Worm (Caenorhabditis elegans): ENCODE results near the gene rbc-2.
A peak's percentile ranks its signal among the peaks of the same experiment; 100 is the strongest.

rbc-2 gene

DNA sequence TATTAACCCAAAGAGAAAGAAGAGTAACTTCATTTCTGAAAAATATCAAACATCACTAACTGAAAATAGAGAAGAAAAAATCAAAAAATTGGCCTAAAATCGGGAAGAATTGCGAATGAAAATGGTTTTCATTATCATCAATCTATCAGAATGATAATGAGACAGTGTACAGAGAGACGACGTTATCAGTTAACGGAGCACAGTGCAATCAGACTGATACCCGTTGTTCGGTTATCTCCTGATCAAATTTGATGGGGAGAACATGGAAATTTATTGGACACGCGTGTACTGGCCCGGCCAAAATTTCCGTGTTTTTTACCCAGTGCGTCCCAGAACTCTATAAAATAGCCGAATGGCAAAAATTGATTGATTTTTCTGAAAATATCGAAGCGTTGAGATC, 20.6 kb downstream of the rbc-2 start, which contains the start of gene Y54F10AM.8:
Y54F10AM.8 (minus strand) TSS at position 35 of the 400 bp plus-strand sequence.
- no peak for TF ChIP-seq nhr-11 (tag; optimal IDR thresholded peaks at IDR 0.05)
- peak; percentile 48 for TF ChIP-seq skn-1 (tag; optimal IDR thresholded peaks at IDR 0.05)
- peak; percentile 86 for TF ChIP-seq pqm-1 (tag; optimal IDR thresholded peaks at IDR 0.05)
- no peak for TF ChIP-seq nhr-77 (tag; optimal IDR thresholded peaks at IDR 0.05)
- TF ChIP-seq elt-2 (tag; optimal IDR thresholded peaks at IDR 0.05): peak; percentile 98
- TF ChIP-seq pha-4 (tag; optimal IDR thresholded peaks at IDR 0.05): peak; percentile 33
- TF ChIP-seq jun-1 (tag; optimal IDR thresholded peaks at IDR 0.05): peak; percentile 49
- no peak for TF ChIP-seq fkh-10 (GFP tag; optimal IDR thresholded peaks at IDR 0.05)

- TF ChIP-seq eor-1 (tag; optimal IDR thresholded peaks at IDR 0.05): no peak
- TF ChIP-seq sea-2 (GFP tag; optimal IDR thresholded peaks at IDR 0.05): no peak
- peak; percentile 62 for TF ChIP-seq nfya-1 (tag; optimal IDR thresholded peaks at IDR 0.05; ENCODE audit: insufficient read depth)
- TF ChIP-seq nhr-25 (tag; optimal IDR thresholded peaks at IDR 0.05): no peak
Measured at ce11 chrIII:2506463-2506862, 22.0 kb downstream of the rbc-2 start.

DNA sequence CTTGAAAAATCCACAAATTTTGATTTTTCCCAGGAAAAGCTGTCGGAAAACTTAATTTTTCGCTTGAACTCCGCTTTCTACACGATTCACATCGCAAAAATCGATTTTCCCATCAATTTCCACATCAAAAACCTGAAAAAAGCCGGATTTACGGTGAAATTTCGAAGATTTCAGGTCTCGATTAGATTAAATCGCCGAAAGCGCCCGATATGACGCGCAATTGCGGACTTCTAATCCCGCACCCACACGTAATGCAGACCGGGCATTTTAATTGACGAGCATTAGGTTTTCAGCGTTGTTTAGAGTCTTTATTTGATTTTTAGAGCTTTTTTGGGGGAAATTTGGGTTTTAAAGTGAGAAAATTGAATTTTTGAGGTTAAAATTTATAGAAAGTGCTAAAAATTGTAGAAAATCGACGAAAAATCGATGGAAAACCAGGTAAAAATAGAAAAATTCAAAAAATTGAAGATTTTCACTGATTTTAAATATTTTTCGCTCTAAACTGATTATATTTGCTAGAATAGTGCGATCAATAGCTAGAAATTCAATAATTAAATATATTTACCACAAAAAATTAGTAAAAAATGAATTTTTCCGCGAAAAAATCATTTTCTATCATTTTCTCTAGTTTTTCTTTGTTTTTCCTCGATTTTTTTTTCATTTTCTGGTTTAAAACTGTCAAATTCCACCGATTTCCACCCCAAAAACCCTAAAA, 41.3 kb downstream of the rbc-2 start, which contains the start of gene Y54F10AL.1:
Y54F10AL.1 (plus strand) TSS at position 665 of the 715 bp plus-strand sequence.
- TF ChIP-seq tbx-2 (tag; optimal IDR thresholded peaks at IDR 0.05) (no peak), lin-15B (tag; optimal IDR thresholded peaks at IDR 0.05) (peak; percentile 39), pqm-1 (tag; optimal IDR thresholded peaks at IDR 0.05) (no peak), R02D3.7 (tag; optimal IDR thresholded peaks at IDR 0.05) (no peak), nfya-1 (tag; optimal IDR thresholded peaks at IDR 0.05; ENCODE audit: insufficient read depth) (peak; percentile 2), eor-1 (tag; optimal IDR thresholded peaks at IDR 0.05) (no peak), egl-27 (tag; optimal IDR thresholded peaks at IDR 0.05) (no peak), nhr-23 (tag; optimal IDR thresholded peaks at IDR 0.05) (peak; percentile 2)

- TF ChIP-seq ceh-28 (tag; optimal IDR thresholded peaks at IDR 0.05): peak; percentile 78
- TF ChIP-seq nfya-1 (tag; optimal IDR thresholded peaks at IDR 0.05; ENCODE audit: insufficient read depth): no peak
Measured at ce11 chrIII:2482754-2483153, 45.7 kb downstream of the rbc-2 start.

DNA sequence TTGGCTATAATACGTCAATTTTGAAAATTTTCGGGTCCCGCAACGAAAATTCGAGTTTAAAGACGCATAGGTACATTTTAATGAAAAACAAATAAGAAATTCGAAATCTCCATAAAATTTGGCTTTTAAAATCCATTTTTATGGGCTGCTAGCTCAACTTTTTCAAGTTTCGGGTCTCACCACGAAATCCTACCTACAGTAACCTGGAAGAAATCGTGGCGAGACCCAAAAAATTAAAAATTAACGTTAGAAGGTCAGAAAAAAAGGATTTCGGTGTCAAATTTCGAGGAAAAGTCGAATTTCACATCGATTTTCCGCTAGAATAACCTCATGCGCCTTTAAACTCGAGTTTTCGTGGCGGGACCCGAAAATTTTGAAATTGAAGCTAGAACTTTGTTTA, 46.3 kb downstream of the rbc-2 start:
- TF ChIP-seq ama-1 (optimal IDR thresholded peaks at IDR 0.05) (no peak), nhr-77 (tag; optimal IDR thresholded peaks at IDR 0.05) (no peak), ztf-11 (tag; optimal IDR thresholded peaks at IDR 0.05) (no peak), jun-1 (tag; optimal IDR thresholded peaks at IDR 0.05) (no peak), nhr-25 (tag; optimal IDR thresholded peaks at IDR 0.05) (no peak), elt-3 (tag; optimal IDR thresholded peaks at IDR 0.05) (no peak), nhr-23 (tag; optimal IDR thresholded peaks at IDR 0.05) (no peak), nhr-67 (tag; optimal IDR thresholded peaks at IDR 0.05) (no peak), nhr-28 (tag; optimal IDR thresholded peaks at IDR 0.05) (no peak), aly-2 (tag; optimal IDR thresholded peaks at IDR 0.05) (no peak), sea-2 (GFP tag; optimal IDR thresholded peaks at IDR 0.05) (no peak), ztf-4 (tag; optimal IDR thresholded peaks at IDR 0.05) (no peak), ceh-16 (tag; optimal IDR thresholded peaks at IDR 0.05) (no peak), snpc-4 (tag; optimal IDR thresholded peaks at IDR 0.05) (no peak)

DNA sequence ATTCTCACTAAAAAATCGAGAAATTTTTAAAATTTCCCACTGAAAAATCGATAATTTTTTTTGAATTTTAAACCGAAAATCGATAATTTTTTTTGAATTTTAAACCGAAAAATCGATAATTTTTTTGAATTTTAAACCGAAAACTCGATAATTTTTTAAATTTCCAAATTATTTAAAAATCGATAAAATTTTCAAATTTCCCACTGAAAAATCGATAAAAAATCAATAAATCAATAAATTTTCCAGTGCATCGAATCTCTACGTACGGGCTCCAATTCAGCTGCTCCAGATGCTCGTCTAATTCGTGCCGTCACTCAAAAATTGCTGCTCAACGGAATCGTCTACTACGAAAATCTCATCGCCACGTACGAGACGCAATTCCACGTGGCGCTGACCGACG, 49.9 kb downstream of the rbc-2 start:
- TF ChIP-seq ZK546.5 (tag; optimal IDR thresholded peaks at IDR 0.05) (no peak), ceh-28 (tag; optimal IDR thresholded peaks at IDR 0.05) (peak; percentile 97)

DNA sequence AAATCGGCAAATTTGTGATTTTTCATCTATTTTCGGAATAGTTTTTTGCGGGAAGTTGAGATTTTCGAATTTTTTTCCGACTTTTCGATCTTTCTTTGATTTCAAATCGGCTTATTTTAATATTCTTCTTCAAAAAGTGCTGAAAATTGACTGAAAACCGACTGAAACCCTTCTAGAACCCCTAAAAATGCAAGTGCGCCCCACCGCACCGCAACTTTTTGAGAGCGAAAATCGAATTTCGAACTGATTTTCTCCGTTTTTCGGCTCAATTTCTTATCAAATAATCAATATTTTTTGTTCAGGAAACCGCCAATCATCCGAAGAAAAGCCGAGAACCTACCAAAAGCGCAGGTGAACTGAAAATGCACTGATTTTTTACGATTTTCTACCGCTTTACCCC, 51.2 kb downstream of the rbc-2 start:
- TF ChIP-seq tbx-2 (tag; optimal IDR thresholded peaks at IDR 0.05): no peak
- no peak for TF ChIP-seq nhr-25 (tag; optimal IDR thresholded peaks at IDR 0.05)
- no peak for TF ChIP-seq nhr-28 (tag; optimal IDR thresholded peaks at IDR 0.05)
- TF ChIP-seq mml-1 (tag; optimal IDR thresholded peaks at IDR 0.05): no peak
